Worm (Caenorhabditis elegans): ENCODE measurements around the gene F01F1.11.
A peak's percentile ranks its signal among the peaks of the same experiment; 100 is the strongest.

Gene F01F1.11

DNA sequence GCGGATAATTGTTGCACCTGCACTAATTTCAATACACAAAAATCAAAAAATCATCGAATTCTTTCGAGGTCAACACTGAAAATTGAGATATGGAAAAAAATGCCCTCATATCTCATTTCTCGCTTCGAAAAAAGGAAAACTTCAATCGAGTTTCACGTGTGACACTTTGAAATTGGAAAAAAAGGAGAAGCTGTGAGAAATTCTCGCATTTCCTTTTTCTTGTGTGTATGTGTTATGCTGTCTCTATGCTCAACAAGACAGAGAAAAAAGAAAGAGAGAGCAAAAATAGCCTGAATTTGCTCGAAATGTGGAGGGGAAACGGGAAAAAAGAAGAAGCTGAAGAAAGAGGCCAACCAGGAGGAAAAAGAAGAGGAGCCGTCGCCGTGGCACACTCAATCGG lies 25.3 kb downstream of the F01F1.11 start:
- TF ChIP-seq nfya-1 (tag; optimal IDR thresholded peaks at IDR 0.05; ENCODE audit: insufficient read depth) (peak; percentile 46), fos-1 (tag; optimal IDR thresholded peaks at IDR 0.05) (no peak), snpc-4 (tag; optimal IDR thresholded peaks at IDR 0.05) (no peak), fkh-10 (GFP tag; optimal IDR thresholded peaks at IDR 0.05) (peak; percentile 74)

- no peak for TF ChIP-seq ztf-11 (tag; optimal IDR thresholded peaks at IDR 0.05)
- TF ChIP-seq zag-1 (tag; optimal IDR thresholded peaks at IDR 0.05): peak; percentile 61
- TF ChIP-seq lin-15B (tag; optimal IDR thresholded peaks at IDR 0.05): peak; percentile 4
- peak; percentile 12 for TF ChIP-seq skn-1 (tag; optimal IDR thresholded peaks at IDR 0.05)
- TF ChIP-seq nhr-67 (tag; optimal IDR thresholded peaks at IDR 0.05): no peak
- no peak for TF ChIP-seq egl-27 (tag; optimal IDR thresholded peaks at IDR 0.05)
- no peak for TF ChIP-seq sea-2 (GFP tag; optimal IDR thresholded peaks at IDR 0.05)
- no peak for TF ChIP-seq nhr-23 (tag; optimal IDR thresholded peaks at IDR 0.05)
- TF ChIP-seq fkh-10 (GFP tag; optimal IDR thresholded peaks at IDR 0.05): peak; percentile 88
- TF ChIP-seq unc-62 (GFP tag; optimal IDR thresholded peaks at IDR 0.05): peak; percentile 35
- peak; percentile 85 for TF ChIP-seq mdl-1 (tag; optimal IDR thresholded peaks at IDR 0.05)
- TF ChIP-seq ZK546.5 (tag; optimal IDR thresholded peaks at IDR 0.05): no peak
- TF ChIP-seq pqm-1 (tag; optimal IDR thresholded peaks at IDR 0.05): no peak
- TF ChIP-seq snpc-4 (tag; optimal IDR thresholded peaks at IDR 0.05): peak; percentile 2
- no peak for TF ChIP-seq fos-1 (tag; optimal IDR thresholded peaks at IDR 0.05)
- TF ChIP-seq elt-3 (tag; optimal IDR thresholded peaks at IDR 0.05): no peak
- no peak for TF ChIP-seq nhr-237 (tag; optimal IDR thresholded peaks at IDR 0.05)
- no peak for TF ChIP-seq ama-1 (optimal IDR thresholded peaks at IDR 0.05)
- TF ChIP-seq unc-39 (tag; optimal IDR thresholded peaks at IDR 0.05): no peak
- no peak for TF ChIP-seq tbx-2 (tag; optimal IDR thresholded peaks at IDR 0.05)
- TF ChIP-seq elt-1 (tag; optimal IDR thresholded peaks at IDR 0.05): peak; percentile 15
- TF ChIP-seq ztf-4 (tag; optimal IDR thresholded peaks at IDR 0.05): no peak
- TF ChIP-seq lin-39 (tag; optimal IDR thresholded peaks at IDR 0.05): peak; percentile 74
- TF ChIP-seq nhr-77 (tag; optimal IDR thresholded peaks at IDR 0.05): no peak
- TF ChIP-seq nfya-1 (tag; optimal IDR thresholded peaks at IDR 0.05; ENCODE audit: insufficient read depth): peak; percentile 85
- no peak for TF ChIP-seq daf-12 (tag; optimal IDR thresholded peaks at IDR 0.05)
- TF ChIP-seq hmg-11 (tag; optimal IDR thresholded peaks at IDR 0.05): peak; percentile 76
- TF ChIP-seq nhr-11 (tag; optimal IDR thresholded peaks at IDR 0.05): peak; percentile 56
These were observed 26.2 kb downstream of the F01F1.11 start for ce11 chrIII:5845483-5845882.

DNA sequence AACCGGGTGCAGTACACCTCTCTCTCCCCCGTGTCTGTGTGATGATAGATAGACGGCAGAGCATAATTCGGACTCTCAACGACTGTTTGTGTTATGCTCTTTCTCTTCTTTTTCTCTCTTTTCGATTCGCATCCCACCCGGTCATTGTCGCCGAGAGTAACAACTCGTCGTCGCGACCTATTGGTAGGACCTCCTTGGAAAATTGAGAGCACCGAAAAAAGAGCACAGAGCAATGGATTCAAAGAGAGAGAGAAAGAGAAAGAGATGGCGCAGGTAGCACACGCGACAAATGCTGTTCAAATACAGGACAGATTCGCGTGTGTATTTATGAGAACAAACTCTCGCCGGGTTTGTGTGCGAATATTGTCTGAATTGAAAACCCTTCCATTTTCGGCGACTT lies 28.0 kb downstream of the F01F1.11 start:
- TF ChIP-seq snpc-4 (tag; optimal IDR thresholded peaks at IDR 0.05): no peak
- peak; percentile 71 for TF ChIP-seq pha-4 (tag; optimal IDR thresholded peaks at IDR 0.05)
- TF ChIP-seq lin-39 (tag; optimal IDR thresholded peaks at IDR 0.05): peak; percentile 21

DNA sequence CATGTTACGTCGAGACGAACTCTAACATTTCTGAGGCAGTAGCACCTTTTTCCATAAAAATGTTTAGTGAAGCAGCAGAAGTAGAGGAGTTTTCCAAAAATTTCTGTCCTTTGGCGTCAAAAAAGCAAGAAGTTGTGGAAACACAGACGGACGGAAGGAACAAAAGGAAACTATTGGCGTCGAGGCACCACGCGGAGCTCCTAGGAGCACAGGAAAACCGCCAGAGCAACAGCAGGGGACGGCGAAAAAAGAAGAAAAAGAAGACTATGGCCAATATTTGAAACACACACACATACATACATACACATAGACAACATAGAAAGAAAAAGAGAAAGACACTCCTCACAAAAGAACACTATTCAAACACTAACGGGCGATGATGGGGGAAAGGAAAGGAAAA lies 28.8 kb downstream of the F01F1.11 start:
- no peak for TF ChIP-seq nhr-23 (tag; optimal IDR thresholded peaks at IDR 0.05)
- no peak for TF ChIP-seq ceh-28 (tag; optimal IDR thresholded peaks at IDR 0.05)
- TF ChIP-seq nhr-28 (tag; optimal IDR thresholded peaks at IDR 0.05): no peak
- no peak for TF ChIP-seq eor-1 (tag; optimal IDR thresholded peaks at IDR 0.05)
- TF ChIP-seq unc-39 (tag; optimal IDR thresholded peaks at IDR 0.05): no peak
- no peak for TF ChIP-seq nhr-43 (tag; optimal IDR thresholded peaks at IDR 0.05; ENCODE audit: poor library complexity, severe bottlenecking)
- peak; percentile 7 for TF ChIP-seq hmg-11 (tag; optimal IDR thresholded peaks at IDR 0.05)
- TF ChIP-seq ceh-82 (tag; optimal IDR thresholded peaks at IDR 0.05): no peak
- TF ChIP-seq nfya-1 (tag; optimal IDR thresholded peaks at IDR 0.05; ENCODE audit: insufficient read depth): peak; percentile 23
- peak; percentile 60 for TF ChIP-seq pha-4 (tag; optimal IDR thresholded peaks at IDR 0.05)
- TF ChIP-seq R02D3.7 (tag; optimal IDR thresholded peaks at IDR 0.05): no peak
- no peak for TF ChIP-seq nhr-11 (tag; optimal IDR thresholded peaks at IDR 0.05)

- TF ChIP-seq fos-1 (tag; optimal IDR thresholded peaks at IDR 0.05) (no peak), nfya-1 (tag; optimal IDR thresholded peaks at IDR 0.05; ENCODE audit: insufficient read depth) (peak; percentile 17), tbx-2 (tag; optimal IDR thresholded peaks at IDR 0.05) (no peak), nhr-25 (tag; optimal IDR thresholded peaks at IDR 0.05) (peak; percentile 74), mdl-1 (tag; optimal IDR thresholded peaks at IDR 0.05) (peak; percentile 8), pha-4 (tag; optimal IDR thresholded peaks at IDR 0.05) (peak; percentile 53), snpc-4 (tag; optimal IDR thresholded peaks at IDR 0.05) (no peak), elt-3 (tag; optimal IDR thresholded peaks at IDR 0.05) (no peak), jun-1 (tag; optimal IDR thresholded peaks at IDR 0.05) (peak; percentile 23), egl-5 (tag; optimal IDR thresholded peaks at IDR 0.05) (peak; percentile 20), nhr-23 (tag; optimal IDR thresholded peaks at IDR 0.05) (peak; percentile 56), hmg-11 (tag; optimal IDR thresholded peaks at IDR 0.05) (peak; percentile 3)
These were observed 30.0 kb downstream of the F01F1.11 start for ce11 chrIII:5841676-5842075.
